Worm (Caenorhabditis elegans) whole organism, L3 larva: ENCODE measurements around the gene F13H8.8.

Source experiments
- R02D3.7 ChIP-seq: fragments of 150-350 bp; optimal IDR thresholded peaks from 2 replicates; lab custom pipeline; 2014; ENCODE audit warnings: missing biosample characterization, missing genetic modification characterization
- ZK546.5 ChIP-seq: sonication (generic microtip); optimal IDR thresholded peaks from 2 replicates; lab custom pipeline; 2017; ENCODE audit warnings: missing biosample characterization, missing genetic modification characterization
- ama-1 ChIP-seq: fragments of 150-350 bp; optimal IDR thresholded peaks from 2 replicates; lab custom pipeline; 2018
- ceh-16 ChIP-seq: sonication (generic microtip); optimal IDR thresholded peaks from 2 replicates; lab custom pipeline; 2017; ENCODE audit warnings: missing biosample characterization, missing genetic modification characterization
- ceh-82 ChIP-seq: fragments of 150-350 bp; optimal IDR thresholded peaks from 2 replicates; lab custom pipeline; 2014; ENCODE audit warnings: missing biosample characterization, missing genetic modification characterization
- ceh-9 ChIP-seq: sonication (generic microtip); optimal IDR thresholded peaks from 2 replicates; lab custom pipeline; 2018; ENCODE audit warnings: missing biosample characterization, missing genetic modification characterization
- daf-12 ChIP-seq: fragments of 150-350 bp; optimal IDR thresholded peaks from 2 replicates; lab custom pipeline; 2014; ENCODE audit warnings: missing biosample characterization, missing genetic modification reagents, missing genetic modification characterization
- egl-27 ChIP-seq: sonication (generic microtip); optimal IDR thresholded peaks from 4 replicates; lab custom pipeline; 2017; ENCODE audit warnings: missing biosample characterization, missing genetic modification reagents, missing genetic modification characterization
- egl-5 ChIP-seq: fragments of 150-350 bp; optimal IDR thresholded peaks from 2 replicates; lab custom pipeline; 2017; ENCODE audit warnings: missing biosample characterization, missing genetic modification reagents, missing genetic modification characterization, inconsistent platforms
- elt-1 ChIP-seq: fragments of 150-350 bp; optimal IDR thresholded peaks from 2 replicates; lab custom pipeline; 2014; ENCODE audit warnings: missing biosample characterization, missing genetic modification characterization
- elt-2 ChIP-seq: sonication (generic microtip); optimal IDR thresholded peaks from 2 replicates; lab custom pipeline; 2016; ENCODE audit warnings: missing genetic modification reagents, mild to moderate bottlenecking, missing genetic modification characterization, missing compliant biosample characterization
- elt-3 ChIP-seq, 3 experiments: fragments of 150-350 bp in 1 of 3; sonication (generic microtip) in 2 of 3; optimal IDR thresholded peaks; 2 replicates in 2 of 3; 4 replicates in 1 of 3; lab custom pipeline; 2014 to 2017; ENCODE audit warnings: missing biosample characterization in 3 of 3, missing genetic modification characterization in 3 of 3
- fkh-10 ChIP-seq: sonication (generic microtip); optimal IDR thresholded peaks from 2 replicates; lab custom pipeline; 2017; ENCODE audit warnings: missing biosample characterization, missing genetic modification reagents, missing genetic modification characterization
- fos-1 ChIP-seq: fragments of 150-350 bp; optimal IDR thresholded peaks from 2 replicates; lab custom pipeline; 2014; ENCODE audit warnings: missing biosample characterization, missing genetic modification characterization
- hmg-11 ChIP-seq: sonication (generic microtip); optimal IDR thresholded peaks from 2 replicates; lab custom pipeline; 2016; ENCODE audit warnings: missing genetic modification characterization, missing compliant biosample characterization
- jun-1 ChIP-seq: fragments of 150-350 bp; optimal IDR thresholded peaks from 2 replicates; lab custom pipeline; 2014; ENCODE audit warnings: missing biosample characterization, missing genetic modification reagents, missing genetic modification characterization
- lin-39 ChIP-seq: fragments of 150-350 bp; optimal IDR thresholded peaks from 2 replicates; lab custom pipeline; 2018; ENCODE audit warnings: missing biosample characterization, missing genetic modification reagents, missing genetic modification characterization
- lsy-12 ChIP-seq: sonication (generic microtip); optimal IDR thresholded peaks from 2 replicates; lab custom pipeline; 2016; ENCODE audit warnings: mild to moderate bottlenecking, missing genetic modification characterization, missing compliant biosample characterization
- mdl-1 ChIP-seq: fragments of 150-350 bp; optimal IDR thresholded peaks from 2 replicates; lab custom pipeline; 2014; ENCODE audit warnings: missing biosample characterization, missing genetic modification characterization
- nfya-1 ChIP-seq: sonication (generic microtip); optimal IDR thresholded peaks from 2 replicates; lab custom pipeline; 2017; ENCODE audit warnings: missing genetic modification characterization, mild to moderate bottlenecking, missing compliant biosample characterization, antibody characterized with exemption, moderate library complexity; ENCODE audit not compliant: insufficient read depth
- nhr-11 ChIP-seq: fragments of 150-350 bp; optimal IDR thresholded peaks from 2 replicates; lab custom pipeline; 2014; ENCODE audit warnings: missing biosample characterization, missing genetic modification characterization
- nhr-23 ChIP-seq: fragments of 150-350 bp; optimal IDR thresholded peaks from 2 replicates; lab custom pipeline; 2014; ENCODE audit warnings: missing biosample characterization, missing genetic modification reagents, missing genetic modification characterization
- nhr-237 ChIP-seq: fragments of 150-350 bp; optimal IDR thresholded peaks from 2 replicates; lab custom pipeline; 2014; ENCODE audit warnings: missing biosample characterization, missing genetic modification characterization
- nhr-25 ChIP-seq: sonication (generic microtip); optimal IDR thresholded peaks from 2 replicates; lab custom pipeline; 2017; ENCODE audit warnings: missing biosample characterization, missing genetic modification characterization
- nhr-28 ChIP-seq: fragments of 150-350 bp; optimal IDR thresholded peaks from 2 replicates; lab custom pipeline; 2014; ENCODE audit warnings: missing biosample characterization, missing genetic modification characterization
- nhr-43 ChIP-seq: sonication (generic microtip); optimal IDR thresholded peaks from 2 replicates; lab custom pipeline; 2016; ENCODE audit warnings: mild to moderate bottlenecking, missing genetic modification characterization, missing compliant biosample characterization; ENCODE audit not compliant: poor library complexity, severe bottlenecking
- nhr-67 ChIP-seq: fragments of 150-350 bp; optimal IDR thresholded peaks from 2 replicates; lab custom pipeline; 2014; ENCODE audit warnings: missing biosample characterization, missing genetic modification characterization
- nhr-77 ChIP-seq: fragments of 150-350 bp; optimal IDR thresholded peaks from 2 replicates; lab custom pipeline; 2014; ENCODE audit warnings: missing biosample characterization, missing genetic modification characterization
- pha-4 ChIP-seq: fragments of 150-350 bp; optimal IDR thresholded peaks from 2 replicates; lab custom pipeline; 2014; ENCODE audit warnings: missing biosample characterization, missing genetic modification reagents, missing genetic modification characterization
- pqm-1 ChIP-seq: fragments of 150-350 bp; optimal IDR thresholded peaks from 2 replicates; lab custom pipeline; 2017; ENCODE audit warnings: missing biosample characterization, missing genetic modification characterization, inconsistent platforms
- sea-2 ChIP-seq: fragments of 150-350 bp; sonication (generic microtip); optimal IDR thresholded peaks from 4 replicates; lab custom pipeline; 2014; ENCODE audit warnings: missing biosample characterization, missing genetic modification reagents, missing genetic modification characterization
- tbx-2 ChIP-seq: sonication (generic microtip); optimal IDR thresholded peaks from 2 replicates; lab custom pipeline; 2016; ENCODE audit warnings: mild to moderate bottlenecking, missing genetic modification characterization, missing compliant biosample characterization
- unc-62 ChIP-seq: fragments of 150-350 bp; sonication (generic microtip); optimal IDR thresholded peaks from 4 replicates; lab custom pipeline; 2014; ENCODE audit warnings: missing biosample characterization, missing genetic modification reagents, missing genetic modification characterization
- zag-1 ChIP-seq: fragments of 150-350 bp; optimal IDR thresholded peaks from 2 replicates; lab custom pipeline; 2014; ENCODE audit warnings: missing biosample characterization, missing genetic modification characterization
- ztf-11 ChIP-seq: fragments of 150-350 bp; optimal IDR thresholded peaks from 2 replicates; lab custom pipeline; 2014; ENCODE audit warnings: missing biosample characterization, missing genetic modification characterization
- ztf-4 ChIP-seq: fragments of 150-350 bp; optimal IDR thresholded peaks from 2 replicates; lab custom pipeline; 2014; ENCODE audit warnings: missing biosample characterization, missing genetic modification characterization

The F13H8.8 gene

ce11 chrII:6294261-6294660 lies 26.4 kb upstream of the F13H8.8 start, which contains the start of gene mps-1:
Gene mps-1, minus strand, starts transcription at chrII:6294361.
- TF ChIP-seq ceh-82 (tag; lab: Kevin White, UChicago) = no peak
- TF ChIP-seq sea-2 (GFP tag; lab: Kevin White, UChicago) = no peak
- no peak for TF ChIP-seq nhr-11
- TF ChIP-seq nhr-77 (tag; lab: Kevin White, UChicago) = no peak
- no peak for TF ChIP-seq R02D3.7
- no peak for TF ChIP-seq daf-12 (tag; lab: Kevin White, UChicago)
- no peak for TF ChIP-seq fos-1 (tag; lab: Kevin White, UChicago)
- no peak for TF ChIP-seq elt-2 (tag; lab: Kevin White, UChicago)
- TF ChIP-seq egl-27 = no peak
- TF ChIP-seq elt-1 = no peak
- TF ChIP-seq nhr-43 = no peak
- no peak for TF ChIP-seq fkh-10 (GFP tag; lab: Kevin White, UChicago)
- TF ChIP-seq ztf-11 (tag; lab: Kevin White, UChicago) = no peak
- no peak for TF ChIP-seq nhr-25
- TF ChIP-seq hmg-11 (tag; lab: Kevin White, UChicago) = no peak

ce11 chrII:6292527-6292926 lies 24.6 kb upstream of the F13H8.8 start, which contains the start of gene nyn-3:
Gene nyn-3, minus strand, starts transcription at chrII:6292627.
- TF ChIP-seq daf-12 (tag; lab: Kevin White, UChicago) (no peak), nhr-23 (tag; lab: Kevin White, UChicago) (no peak), nhr-43 (no peak), tbx-2 (tag; lab: Kevin White, UChicago) (no peak), egl-5 (tag; lab: Kevin White, UChicago) (no peak)

ce11 chrII:6290047-6290582 lies 22.2 kb upstream of the F13H8.8 start, which contains the start of gene upb-1:
Gene upb-1, minus strand, starts transcription at chrII:6290097.
- TF ChIP-seq lin-39 (no peak), elt-2 (tag; lab: Kevin White, UChicago) (peak; percentile 78), nhr-77 (tag; lab: Kevin White, UChicago) (no peak), ceh-16 (tag; lab: Kevin White, UChicago) (no peak), ztf-4 (tag; lab: Kevin White, UChicago) (no peak)
- TF ChIP-seq, all 47 proteins: peak for 1

ce11 chrII:6288104-6288503 lies 20.2 kb upstream of the F13H8.8 start:
- no peak for TF ChIP-seq zag-1 (tag; lab: Kevin White, UChicago)
- no peak for TF ChIP-seq egl-5 (tag; lab: Kevin White, UChicago)
- no peak for TF ChIP-seq egl-27
- no peak for TF ChIP-seq ztf-4 (tag; lab: Kevin White, UChicago)
- TF ChIP-seq ceh-16 (tag; lab: Kevin White, UChicago) = no peak
- no peak for TF ChIP-seq mdl-1 (tag; lab: Kevin White, UChicago)
- TF ChIP-seq nhr-11 = no peak
- TF ChIP-seq elt-3 (tag; optimal IDR thresholded peaks at IDR 0.05; lab: Kevin White, UChicago) = no peak
- TF ChIP-seq lsy-12 (tag; lab: Kevin White, UChicago) = no peak

- no peak for TF ChIP-seq sea-2 (GFP tag; lab: Kevin White, UChicago)
- no peak for TF ChIP-seq nhr-11
- no peak for TF ChIP-seq jun-1
- no peak for TF ChIP-seq elt-2 (tag; lab: Kevin White, UChicago)
- no peak for TF ChIP-seq ZK546.5 (tag; lab: Kevin White, UChicago)
- TF ChIP-seq nhr-43 = no peak
- TF ChIP-seq ceh-82 (tag; lab: Kevin White, UChicago) = no peak
- TF ChIP-seq ama-1 = no peak
- no peak for TF ChIP-seq nfya-1 (tag; lab: Kevin White, UChicago)
- TF ChIP-seq tbx-2 (tag; lab: Kevin White, UChicago) = no peak
- no peak for TF ChIP-seq nhr-67 (tag; lab: Kevin White, UChicago)
- no peak for TF ChIP-seq pha-4
- no peak for TF ChIP-seq egl-27
- no peak for TF ChIP-seq unc-62
- TF ChIP-seq nhr-25 = no peak
These were observed 19.0 kb upstream of the F13H8.8 start, which contains the start of gene F13H8.6 for ce11 chrII:6286865-6287264. Gene F13H8.6, minus strand, starts transcription at chrII:6286965.

- no peak for TF ChIP-seq nhr-237 (tag; lab: Kevin White, UChicago)
- TF ChIP-seq pha-4 = peak; percentile 14
- TF ChIP-seq fkh-10 (GFP tag; lab: Kevin White, UChicago) = no peak
- TF ChIP-seq elt-2 (tag; lab: Kevin White, UChicago) = peak; percentile 88
- TF ChIP-seq jun-1 = peak; percentile 21
- TF ChIP-seq nhr-28 (tag; lab: Kevin White, UChicago) = no peak
- TF ChIP-seq ceh-82 (tag; lab: Kevin White, UChicago) = no peak
- no peak for TF ChIP-seq ceh-9
- peak; percentile 61 for TF ChIP-seq pqm-1 (tag; lab: Kevin White, UChicago)
- TF ChIP-seq, all 47 proteins: peak for 4
These were observed 15.2 kb upstream of the F13H8.8 start, which contains the start of gene F13H8.1 for ce11 chrII:6283074-6283473. Gene F13H8.1, plus strand, starts transcription at chrII:6283384.
